Worm (Caenorhabditis elegans): Measurements from ENCODE around the gene Y97E10AL.1.

ce11 chrV:8012032-8012431 is 26.1 kb downstream of the Y97E10AL.1 start, which contains the start of gene rpb-9:
- TF ChIP-seq him-1 (tag; optimal IDR thresholded peaks at IDR 0.05) (no peak), dao-5 (tag; optimal IDR thresholded peaks at IDR 0.05) (no peak), W03F9.2 (tag; optimal IDR thresholded peaks at IDR 0.05) (no peak)

Data from whole organism, L4/young adult.